Fruit fly (Drosophila melanogaster): ENCODE results near the gene gnu.

gnu gene

dm6 chr3L:14761837-14762785 lies 41.0 kb downstream of the gnu start, which contains the start of the genes Tsen34 and Mgat4a (continued):
- TF ChIP-seq NC2α (GFP tag; optimal IDR thresholded peaks at IDR 0.05) (no peak), CG31365 (tag; optimal IDR thresholded peaks at IDR 0.05) (no peak), Hr39 (optimal IDR thresholded peaks at IDR 0.05) (no peak), zen (tag; optimal IDR thresholded peaks at IDR 0.05) (peak; percentile 37), CG12744 (GFP tag; optimal IDR thresholded peaks at IDR 0.05) (peak; percentile 52), CG30431 (GFP tag; optimal IDR thresholded peaks at IDR 0.05) (no peak), CG17186 (GFP tag; optimal IDR thresholded peaks at IDR 0.05) (peak; percentile 31), ken (GFP tag; IDR thresholded peaks at IDR 0.05) (no peak), GATAe (GFP tag; conservative IDR thresholded peaks at IDR 0.05) (no peak), bowl (GFP tag; IDR thresholded peaks at IDR 0.05) (no peak), CG31388 (GFP tag; optimal IDR thresholded peaks at IDR 0.05) (no peak), CG2120 (GFP tag; optimal IDR thresholded peaks at IDR 0.05) (peak; percentile 71), CG8924 (tag; optimal IDR thresholded peaks at IDR 0.05) (peak; percentile 68), phol (tag; optimal IDR thresholded peaks at IDR 0.05) (peak; percentile 37), C15 (GFP tag; IDR thresholded peaks at IDR 0.05) (0 out of 3 replicates have a peak, but pooled peaks have one; percentile 31), grau (tag; optimal IDR thresholded peaks at IDR 0.05) (no peak), her (GFP tag; optimal IDR thresholded peaks at IDR 0.05) (no peak), CG9932 (GFP tag; IDR thresholded peaks at IDR 0.05) (peak; percentile 71), sr (GFP tag; IDR thresholded peaks at IDR 0.05) (peak; percentile 87), CG11398 (GFP tag; optimal IDR thresholded peaks at IDR 0.05) (no peak), CG4360 (GFP tag; IDR thresholded peaks at IDR 0.05) (peak; percentile 88), CG12659 (GFP tag; optimal IDR thresholded peaks at IDR 0.05) (peak; percentile 66), Side (GFP tag; optimal IDR thresholded peaks at IDR 0.05) (peak; percentile 41), lola (GFP tag; optimal IDR thresholded peaks at IDR 0.05) (no peak), CHES-1-like (GFP tag; optimal IDR thresholded peaks at IDR 0.05) (no peak), stwl (tag; optimal IDR thresholded peaks at IDR 0.05) (peak; percentile 72), fd3F (GFP tag; optimal IDR thresholded peaks at IDR 0.05) (peak; percentile 39), Sin3A (optimal IDR thresholded peaks at IDR 0.05) (peak; percentile 52), Neu2 (GFP tag; optimal IDR thresholded peaks at IDR 0.05; ENCODE audit: borderline replicate concordance) (no peak), CG12219 (GFP tag; optimal IDR thresholded peaks at IDR 0.05) (peak; percentile 2), CG9609 (GFP tag; optimal IDR thresholded peaks at IDR 0.05) (peak; percentile 23), D19B (GFP tag; optimal IDR thresholded peaks at IDR 0.05) (peak; percentile 84), CG17359 (tag; optimal IDR thresholded peaks at IDR 0.05) (no peak), Spps (tag; optimal IDR thresholded peaks at IDR 0.05) (no peak), Nf-YA (GFP tag; IDR thresholded peaks at IDR 0.05) (0 out of 2 replicates have a peak, but pooled peaks have one; percentile 38), CG8944 (GFP tag; optimal IDR thresholded peaks at IDR 0.05) (no peak), CG8765 (GFP tag; IDR thresholded peaks at IDR 0.05) (no peak), BtbVII (GFP tag; optimal IDR thresholded peaks at IDR 0.05) (peak; percentile 77), Doc3 (GFP tag; IDR thresholded peaks at IDR 0.05; ENCODE audit: partially characterized antibody) (peak; percentile 33; the same call in 1 of the 3 replicates), CG4328 (GFP tag; optimal IDR thresholded peaks at IDR 0.05) (peak; percentile 65), Abd-B (GFP tag; optimal IDR thresholded peaks at IDR 0.05) (no peak), dati (GFP tag; IDR thresholded peaks at IDR 0.05) (no peak), Lhr (GFP tag; optimal IDR thresholded peaks at IDR 0.05) (no peak), CG9876 (GFP tag; optimal IDR thresholded peaks at IDR 0.05) (peak; percentile 17), NFAT (GFP tag; IDR thresholded peaks at IDR 0.05) (peak; percentile 65), E2f2 (GFP tag; IDR thresholded peaks at IDR 0.05) (peak; percentile 37; the same call in 1 of the 2 replicates), tgo (GFP tag; IDR thresholded peaks at IDR 0.05) (0 out of 3 replicates have a peak, but pooled peaks have one; percentile 22), Dad (GFP tag; optimal IDR thresholded peaks at IDR 0.05) (peak; percentile 46), onecut (GFP tag; IDR thresholded peaks at IDR 0.05) (no peak)

All from whole organism, embryonic.